Worm (Caenorhabditis elegans) whole organism, L1 larva: ENCODE measurements around the gene gldi-3.

ENCODE experiments used
- ama-1 ChIP-seq: fragments of 150-350 bp; optimal IDR thresholded peaks from 2 replicates; lab custom pipeline; 2014
- ceh-88 ChIP-seq: fragments of 200-800 bp; sonication (Bioruptor generic); IDR thresholded peaks from 2 replicates; pipeline ENCODE4 v1.3.6; 2022; ENCODE audit warnings: missing genetic modification characterization, missing compliant biosample characterization
- elt-3 ChIP-seq, 6 experiments: fragments of 150-350 bp in 1 of 6; sonication (generic microtip); optimal IDR thresholded peaks; 2 replicates each; lab custom pipeline; 2017 to 2018; ENCODE audit warnings: missing biosample characterization in 6 of 6, missing genetic modification characterization in 6 of 6, inconsistent platforms in 1 of 6
- ets-5 ChIP-seq: fragments of 200-800 bp; sonication (Bioruptor generic); IDR thresholded peaks from 2 replicates; pipeline ENCODE4 v1.3.6; 2022; ENCODE audit warnings: missing genetic modification characterization, missing compliant biosample characterization
- fkh-10 ChIP-seq: sonication (generic microtip); optimal IDR thresholded peaks from 2 replicates; lab custom pipeline; 2017; ENCODE audit warnings: missing biosample characterization, missing genetic modification reagents, missing genetic modification characterization
- hpl-2 ChIP-seq: fragments of 150-350 bp; optimal IDR thresholded peaks from 2 replicates; lab custom pipeline; 2014; ENCODE audit warnings: missing biosample characterization, missing genetic modification reagents, missing genetic modification characterization
- nhr-237 ChIP-seq: fragments of 150-350 bp; optimal IDR thresholded peaks from 2 replicates; lab custom pipeline; 2014; ENCODE audit warnings: missing biosample characterization, missing genetic modification characterization
- nhr-47 ChIP-seq: sonication (generic microtip); optimal IDR thresholded peaks from 2 replicates; lab custom pipeline; 2016; ENCODE audit warnings: mild to moderate bottlenecking, missing genetic modification characterization, moderate library complexity, missing compliant biosample characterization
- snpc-4 ChIP-seq: fragments of 150-350 bp; optimal IDR thresholded peaks from 2 replicates; lab custom pipeline; 2014; ENCODE audit warnings: missing biosample characterization, missing genetic modification characterization
- sox-4 ChIP-seq: sonication (generic microtip); optimal IDR thresholded peaks from 2 replicates; lab custom pipeline; 2016; ENCODE audit warnings: missing genetic modification characterization, missing compliant biosample characterization
- sup-37 ChIP-seq: fragments of 200-800 bp; sonication (Bioruptor generic); optimal IDR thresholded peaks from 2 replicates; lab custom pipeline; 2018; ENCODE audit warnings: mild to moderate bottlenecking, missing genetic modification characterization, missing compliant biosample characterization
- tbx-2 ChIP-seq: sonication (generic microtip); optimal IDR thresholded peaks from 2 replicates; lab custom pipeline; 2016; ENCODE audit warnings: missing genetic modification characterization, missing compliant biosample characterization
- unc-62 ChIP-seq: fragments of 150-350 bp; optimal IDR thresholded peaks from 2 replicates; lab custom pipeline; 2014; ENCODE audit warnings: missing biosample characterization, missing genetic modification reagents, missing genetic modification characterization

DNA sequence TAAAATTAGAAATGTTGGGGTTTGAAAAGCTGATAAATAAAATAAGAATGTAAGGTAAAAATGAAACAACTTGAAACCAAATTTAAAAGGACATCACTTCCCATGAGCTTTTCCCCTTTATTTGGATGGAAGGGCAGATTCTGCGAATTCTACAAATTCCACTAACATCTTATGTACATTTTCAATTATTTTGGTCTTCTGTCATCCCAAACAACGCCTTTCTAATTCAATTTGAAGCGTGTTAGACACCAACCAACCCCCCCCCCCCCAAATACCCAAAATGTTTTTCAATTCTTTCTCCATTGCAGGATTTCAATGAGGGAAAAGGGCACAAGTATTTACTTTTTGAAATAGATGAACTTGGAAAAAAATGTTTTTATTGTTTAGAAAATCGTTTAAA is 14.2 kb downstream of the gldi-3 start:
- TF ChIP-seq snpc-4 (no peak), elt-3 (tag; optimal IDR thresholded peaks at IDR 0.05; lab: Kevin White, UChicago) (no peak), sup-37 (GFP tag; lab: Kevin White, UChicago) (no peak), ama-1 (lab: Kevin White, UChicago) (no peak), ets-5 (GFP tag; lab: Robert Waterston, UW) (no peak), hpl-2 (GFP tag; lab: Kevin White, UChicago) (no peak), nhr-47 (tag; lab: Kevin White, UChicago) (no peak), nhr-237 (tag; lab: Kevin White, UChicago) (no peak), sox-4 (no peak), ceh-88 (GFP tag; lab: Robert Waterston, UW) (no peak), tbx-2 (tag; lab: Kevin White, UChicago) (no peak), unc-62 (GFP tag; lab: Kevin White, UChicago) (no peak), fkh-10 (no peak)
